Worm (Caenorhabditis elegans) whole organism, dauer: ENCODE measurements around the gene ctr-9.

Experiments
- unc-62 ChIP-seq: sonication (generic microtip); optimal IDR thresholded peaks from 2 replicates; lab custom pipeline; 2017; ENCODE audit warnings: missing biosample characterization, missing genetic modification reagents, missing genetic modification characterization

The ctr-9 gene

DNA sequence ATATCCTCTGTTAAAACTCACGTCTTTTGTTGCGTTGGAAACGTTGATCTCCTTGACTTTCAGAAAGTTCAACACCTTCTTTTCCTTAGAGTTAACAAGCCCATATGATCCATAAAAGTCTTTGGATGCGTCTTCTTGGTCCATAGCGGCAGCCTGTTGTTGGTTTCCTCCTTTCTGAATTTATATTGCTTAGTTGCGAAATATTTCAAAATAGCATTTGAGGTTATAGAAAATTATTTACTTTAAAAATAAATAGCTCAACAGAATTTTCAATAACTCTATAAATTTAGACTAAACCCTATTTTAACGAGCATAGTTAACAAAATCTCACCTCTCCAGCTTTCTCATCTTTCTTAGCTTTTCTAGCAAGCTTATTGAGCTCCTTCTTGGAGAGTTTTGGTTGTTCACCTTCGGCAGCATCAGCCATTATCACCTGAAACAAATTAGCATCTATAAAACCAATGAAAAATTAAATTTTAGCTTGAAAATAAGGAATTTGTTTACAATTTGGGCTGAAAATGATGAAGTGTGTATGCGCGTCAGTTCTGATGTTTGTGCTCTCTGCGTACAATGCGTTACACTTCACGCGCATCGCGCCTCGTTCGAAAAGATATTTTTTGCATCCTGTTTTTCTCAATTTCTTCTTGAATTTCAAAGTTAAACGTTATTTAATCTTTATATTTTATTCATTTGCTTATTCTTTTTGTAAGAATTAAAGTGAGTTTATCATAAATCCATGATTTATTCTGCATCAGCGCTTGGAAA lies at the start of gene ctr-9, which contains the start of gene dars-1:
Gene ctr-9 (plus strand): TSS at position 614 of the 765 bp plus-strand sequence.
Gene dars-1 (minus strand): TSS at position 433 of the 765 bp plus-strand sequence.
- no peak for TF ChIP-seq unc-62 (GFP tag; lab: Kevin White, UChicago)

DNA sequence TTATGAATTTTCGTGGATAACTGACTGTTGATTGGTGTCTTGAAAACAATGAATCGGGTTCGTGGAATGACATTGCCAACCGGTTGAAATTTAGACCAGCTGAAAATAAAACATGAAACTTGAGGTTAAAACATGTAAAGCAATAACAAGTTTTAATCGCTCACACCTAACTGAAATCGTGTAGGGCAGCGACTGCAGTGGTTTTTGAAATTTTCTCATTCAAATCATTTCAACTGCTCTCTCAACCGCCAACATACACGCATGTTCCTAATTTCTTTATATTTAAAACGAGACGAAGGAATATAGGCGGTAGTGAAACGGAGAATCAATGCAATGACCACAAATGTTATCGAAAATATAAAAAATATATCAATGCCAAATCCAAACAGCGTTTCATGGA lies 48.4 kb upstream of the ctr-9 start:
- no peak for TF ChIP-seq unc-62 (GFP tag; lab: Kevin White, UChicago)

DNA sequence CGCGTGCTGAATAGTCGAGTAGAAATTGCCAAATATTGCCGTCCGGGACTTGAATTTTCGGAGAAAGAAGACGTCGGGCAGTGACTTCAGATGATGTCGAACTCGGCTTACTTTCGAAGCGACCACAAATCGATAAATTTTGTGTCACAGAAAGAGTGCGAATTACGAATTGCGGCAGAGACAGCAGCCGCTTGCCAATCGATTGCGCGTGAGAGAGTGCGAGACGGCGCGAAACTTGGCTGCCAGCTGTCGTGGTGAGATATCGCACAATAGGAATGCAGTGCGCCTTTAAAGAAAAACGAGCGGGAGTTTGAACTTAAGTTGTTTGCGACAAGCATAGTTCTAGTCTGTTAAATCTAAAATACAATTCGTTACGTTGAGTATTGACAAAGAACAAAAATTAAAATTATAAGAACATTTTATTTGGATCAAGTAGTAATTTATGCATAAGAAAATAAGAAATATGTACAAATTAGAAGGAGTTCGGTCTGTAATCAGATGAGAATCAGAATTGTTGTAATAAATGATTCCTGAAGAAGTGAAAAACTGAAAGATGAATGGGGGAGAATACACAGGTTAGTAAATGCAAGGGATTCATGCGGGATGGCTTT lies 47.7 kb upstream of the ctr-9 start, which contains the start of gene pir-2:
Gene pir-2 (minus strand): TSS at position 218 of the 611 bp plus-strand sequence.
- no peak for TF ChIP-seq unc-62 (GFP tag; lab: Kevin White, UChicago)

DNA sequence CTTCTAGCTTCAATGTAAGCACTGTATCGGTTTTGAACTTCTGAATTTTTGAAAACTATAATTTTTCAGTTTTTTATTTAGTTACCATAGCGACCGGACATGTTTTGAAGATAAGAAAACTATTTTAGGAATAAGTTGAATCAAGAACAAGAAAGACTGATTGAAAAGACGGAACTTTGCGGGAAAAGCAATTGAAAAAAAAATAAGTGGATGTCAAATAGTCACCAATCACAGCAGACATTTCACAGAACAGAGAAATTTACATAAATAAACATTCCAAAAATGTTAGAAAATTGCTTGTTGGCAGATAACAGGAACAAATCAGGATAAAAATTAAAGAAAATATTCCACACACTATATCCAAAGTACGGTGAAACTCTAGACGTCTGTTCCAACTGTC lies 41.4 kb upstream of the ctr-9 start, which contains the start of gene F54C8.6:
Gene F54C8.6 (minus strand): TSS at position 101 of the 400 bp plus-strand sequence.
- no peak for TF ChIP-seq unc-62 (GFP tag; lab: Kevin White, UChicago)

DNA sequence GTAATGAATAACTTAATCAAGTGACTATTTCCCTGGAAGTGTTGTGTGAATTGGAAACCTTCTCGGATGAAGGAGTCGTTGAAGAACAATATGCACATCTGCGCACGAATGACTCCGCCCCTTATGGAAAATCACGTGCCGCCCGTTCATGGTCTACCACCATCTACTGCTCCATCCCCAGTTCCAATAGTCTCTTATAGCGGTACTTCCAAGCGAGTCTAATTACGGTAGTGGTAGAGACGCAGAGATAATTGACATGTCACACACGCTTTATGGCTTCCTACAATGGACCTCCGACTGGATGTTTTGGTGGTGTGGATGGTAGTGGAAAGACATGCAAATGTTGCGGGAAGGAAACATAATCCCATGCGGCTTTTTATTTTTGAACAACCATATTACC lies 40.3 kb upstream of the ctr-9 start:
- no peak for TF ChIP-seq unc-62 (GFP tag; lab: Kevin White, UChicago)

DNA sequence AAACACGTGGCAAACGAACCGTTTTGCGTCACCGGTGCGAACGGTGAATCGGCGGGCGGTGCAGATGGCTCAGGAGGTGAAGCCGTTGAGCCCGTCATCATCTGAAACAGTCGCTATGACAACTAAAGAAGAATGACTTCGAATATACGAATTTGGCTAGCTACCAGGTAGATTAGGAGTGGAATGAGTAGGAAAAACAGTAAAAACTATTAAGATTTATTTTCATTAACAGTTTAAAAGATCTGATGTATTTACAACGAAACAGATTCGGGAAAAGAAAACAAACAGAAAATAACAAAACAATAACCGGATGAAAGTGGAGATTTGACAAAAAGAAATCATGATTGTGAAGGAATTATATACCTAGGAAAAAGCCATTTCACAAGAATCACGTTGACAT lies 37.2 kb upstream of the ctr-9 start, which contains the start of gene F54C8.7:
Gene F54C8.7 (minus strand): TSS at position 101 of the 400 bp plus-strand sequence.
- TF ChIP-seq unc-62 (GFP tag; lab: Kevin White, UChicago): no peak

DNA sequence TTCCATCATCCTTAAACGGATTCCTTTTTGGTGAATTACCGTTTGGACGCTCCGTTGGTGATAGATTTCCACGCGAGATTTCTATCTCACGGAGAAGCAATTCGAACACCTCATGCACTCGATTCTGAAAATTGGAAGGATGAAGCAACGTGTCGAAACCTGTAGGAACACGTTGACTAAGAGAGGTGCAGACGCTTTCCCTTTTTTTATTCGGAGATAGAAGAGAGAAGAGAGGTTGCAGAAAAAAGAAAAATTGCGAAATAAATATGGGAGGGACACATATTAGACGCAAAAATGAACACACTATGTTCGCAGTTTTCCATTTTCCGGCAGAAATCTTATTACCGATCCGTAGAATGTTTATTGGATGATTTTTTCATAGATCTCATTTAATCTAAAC lies 36.5 kb upstream of the ctr-9 start:
- TF ChIP-seq unc-62 (GFP tag; lab: Kevin White, UChicago): no peak

DNA sequence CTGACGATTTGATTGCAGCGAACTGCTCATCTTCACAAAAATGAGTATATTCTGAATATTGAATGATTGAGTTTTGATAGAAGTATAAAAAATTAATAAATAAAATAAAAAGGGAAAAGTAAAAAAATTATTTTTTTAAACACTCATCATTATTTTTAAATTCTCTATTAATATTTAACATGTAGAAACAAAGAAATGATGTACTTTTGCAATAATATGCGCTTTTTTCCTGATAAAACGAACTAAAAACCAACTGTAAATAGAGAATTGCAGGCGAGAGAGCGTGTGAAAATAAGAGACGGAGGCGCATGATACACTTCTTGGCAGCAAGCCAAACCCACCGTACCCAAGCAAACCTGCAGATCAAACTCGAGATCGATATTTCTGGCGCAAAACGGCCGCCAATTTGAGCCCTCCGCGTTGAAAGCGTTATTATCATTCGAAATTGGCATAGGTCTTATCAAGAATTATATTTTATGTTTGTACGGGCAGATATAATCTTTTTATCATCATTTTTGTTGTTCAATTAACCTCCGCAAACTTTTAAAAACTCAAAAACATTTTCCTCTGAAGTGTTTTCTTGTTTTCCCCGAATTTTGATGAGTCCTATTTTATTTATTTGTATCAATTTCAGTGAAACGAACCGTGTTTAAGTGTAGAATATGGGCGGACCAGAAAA lies 35.1 kb upstream of the ctr-9 start, which contains the start of the genes rheb-1 and spk-1:
Gene rheb-1 (minus strand): TSS at position 51 of the 679 bp plus-strand sequence.
Gene spk-1 (plus strand): TSS at position 629 of the 679 bp plus-strand sequence.
- TF ChIP-seq unc-62 (GFP tag; lab: Kevin White, UChicago): no peak

DNA sequence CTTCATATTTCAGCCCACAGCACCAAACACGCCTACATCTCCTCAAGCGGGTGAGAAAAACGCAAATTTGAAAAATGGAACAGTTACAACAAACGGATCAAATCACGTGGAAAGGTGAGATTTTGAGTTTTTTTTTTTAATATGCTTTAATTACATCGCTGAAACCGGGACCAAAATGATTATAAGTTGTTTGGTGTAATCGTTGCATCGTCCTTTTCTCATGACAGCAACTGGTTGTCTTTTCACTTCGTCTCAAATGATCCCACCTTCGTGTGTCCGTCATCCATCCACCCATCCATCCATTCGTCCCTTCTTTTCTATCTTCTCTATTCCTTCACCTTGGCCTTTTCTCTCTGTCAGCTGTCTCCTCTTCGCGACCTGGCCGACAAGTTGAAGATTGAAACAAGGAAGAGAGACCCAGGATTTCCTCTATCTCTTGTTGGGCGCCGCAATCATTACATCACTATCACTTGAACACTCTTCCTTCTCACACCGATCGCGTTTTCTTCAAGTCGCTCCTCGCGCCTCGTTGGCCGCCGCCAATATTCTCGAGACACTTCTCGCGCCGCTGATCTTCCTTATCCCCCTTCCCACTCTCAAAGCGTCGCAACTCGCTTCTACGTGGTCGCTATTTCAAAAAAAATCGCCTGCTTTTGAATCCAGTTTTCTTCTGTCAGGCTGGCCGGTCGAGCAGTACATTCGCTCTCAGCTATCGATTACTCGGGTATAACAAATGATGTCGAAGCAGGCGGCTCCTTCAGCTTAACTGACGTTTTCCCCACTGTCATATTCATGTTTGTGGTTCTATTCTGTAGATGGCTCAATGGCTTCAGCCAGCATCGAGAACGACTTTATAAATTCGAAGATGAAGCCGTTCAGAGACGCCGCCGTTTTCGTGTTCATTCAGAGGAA lies 33.7 kb upstream of the ctr-9 start:
- no peak for TF ChIP-seq unc-62 (GFP tag; lab: Kevin White, UChicago)

DNA sequence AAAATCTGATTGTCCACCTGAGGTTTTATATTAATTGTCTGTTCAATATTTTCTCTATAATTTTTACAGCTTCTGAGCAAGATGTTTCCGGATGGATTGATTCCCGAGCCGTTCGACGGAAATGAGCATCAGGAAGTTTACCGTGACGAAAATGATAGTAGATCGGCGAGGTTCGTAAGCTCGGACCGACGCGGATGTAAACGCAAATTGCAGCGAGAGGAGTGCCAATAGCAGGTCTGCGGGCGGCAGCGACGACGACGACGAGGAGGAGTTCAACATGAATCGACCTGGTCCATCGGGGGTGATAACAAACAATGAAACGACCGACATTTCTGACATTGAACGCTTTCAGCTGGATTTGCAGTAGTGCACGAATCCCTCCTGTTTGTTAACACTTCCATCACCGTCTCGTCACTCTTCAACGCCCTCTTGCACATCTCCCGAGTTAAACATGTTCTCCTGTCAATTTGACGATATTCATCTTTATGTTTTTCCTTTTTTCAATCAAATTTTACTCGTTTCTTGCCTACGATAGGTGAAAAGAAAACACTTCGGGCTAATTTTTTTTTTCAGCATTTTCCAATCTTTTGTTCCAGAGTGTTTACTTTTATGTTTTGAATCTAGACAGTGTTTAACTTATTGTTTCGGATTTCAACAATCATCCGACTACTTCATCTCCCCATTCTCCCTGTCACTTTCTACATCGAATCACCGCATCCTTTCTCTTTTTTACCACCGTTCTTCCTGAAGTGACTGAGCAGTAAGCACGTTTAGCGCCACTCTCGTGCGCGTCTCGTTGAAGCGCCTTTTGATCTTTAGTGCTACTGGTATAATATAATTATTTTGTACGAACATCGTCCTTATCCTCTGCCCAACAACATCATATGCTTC lies 29.1 kb upstream of the ctr-9 start:
- TF ChIP-seq unc-62 (GFP tag; lab: Kevin White, UChicago): no peak

DNA sequence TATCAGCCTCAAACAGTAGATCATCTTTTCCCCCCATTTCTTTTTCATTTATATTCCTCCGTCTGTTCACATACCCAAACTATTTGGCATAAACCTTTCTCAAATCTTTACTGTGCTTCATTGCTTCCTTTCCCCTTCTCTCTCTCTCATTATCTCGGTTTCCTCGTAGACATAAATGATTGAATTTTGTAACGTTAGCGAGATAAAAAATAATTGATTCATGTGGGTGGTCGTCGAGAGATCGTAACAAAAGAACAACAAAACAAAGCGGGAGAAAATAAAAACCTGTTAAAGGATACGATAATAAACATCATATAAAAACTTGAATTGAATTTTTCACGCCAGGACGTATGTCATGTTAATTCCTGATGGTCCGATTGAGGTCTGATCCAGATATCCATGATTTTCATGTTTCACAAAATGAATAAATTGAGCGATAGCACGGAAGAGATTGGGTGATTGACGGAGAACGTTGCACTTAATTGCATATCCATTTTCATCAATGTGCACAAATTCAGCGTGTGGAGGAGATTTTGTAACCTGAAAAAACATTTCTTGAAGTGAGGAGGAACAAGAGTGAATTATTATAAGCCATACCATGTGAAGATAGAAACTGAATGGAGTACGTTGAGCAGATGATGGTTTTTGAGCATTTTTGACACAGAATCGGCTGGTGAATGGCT lies 28.3 kb upstream of the ctr-9 start:
- TF ChIP-seq unc-62 (GFP tag; lab: Kevin White, UChicago): no peak

DNA sequence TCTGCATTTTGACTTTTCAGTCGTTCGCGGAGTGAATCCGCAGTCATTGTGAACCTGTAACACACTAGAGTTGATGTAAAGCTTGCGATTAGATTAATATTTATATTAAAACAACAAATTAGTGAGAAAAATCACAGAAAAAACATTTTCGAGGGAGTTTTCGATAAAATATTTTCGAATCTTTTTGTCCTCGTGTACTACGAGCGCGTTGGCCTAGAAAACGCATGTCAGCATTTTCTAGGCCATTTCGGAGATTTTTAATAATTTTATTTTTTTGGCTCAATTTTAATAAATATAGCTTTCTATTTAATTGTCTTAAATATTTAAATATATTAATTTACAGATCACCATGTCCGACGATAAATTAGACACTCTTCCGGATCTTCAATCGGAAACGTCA lies 25.8 kb upstream of the ctr-9 start, which contains the start of gene B0464.9:
Gene B0464.9 (plus strand): TSS at position 344 of the 400 bp plus-strand sequence.
- no peak for TF ChIP-seq unc-62 (GFP tag; lab: Kevin White, UChicago)

DNA sequence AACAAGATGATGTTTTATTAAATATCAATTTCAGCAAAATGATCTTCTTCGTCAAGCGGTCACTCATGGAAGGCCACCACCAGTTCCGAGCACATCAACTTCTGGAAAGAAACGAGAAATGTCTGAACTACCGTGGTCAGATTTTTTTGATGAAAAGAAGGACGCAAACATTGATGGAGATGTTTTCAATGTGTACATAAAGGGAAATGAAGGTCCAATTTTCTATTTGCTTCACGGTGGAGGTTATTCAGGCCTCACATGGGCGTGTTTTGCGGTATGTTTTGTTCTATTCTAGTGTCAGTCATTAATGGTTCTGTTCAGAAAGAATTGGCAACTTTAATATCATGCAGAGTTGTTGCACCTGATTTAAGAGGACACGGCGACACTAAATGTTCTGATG lies 25.3 kb upstream of the ctr-9 start, which contains the start of gene B0464.6:
Gene B0464.6 (minus strand): TSS at position 101 of the 400 bp plus-strand sequence.
- TF ChIP-seq unc-62 (GFP tag; lab: Kevin White, UChicago): no peak
